Fruit fly (Drosophila melanogaster) whole organism, embryonic: ENCODE data around the gene fz.

Experiments
- ATbp ChIP-seq: fragments of 200-800 bp; sonication (Bioruptor generic); optimal IDR thresholded peaks from 2 replicates; lab custom pipeline; 2017; ENCODE audit warnings: missing biosample characterization, mild to moderate bottlenecking, missing genetic modification characterization, missing genetic modification reagents
- Atf6 ChIP-seq: fragments of 200-800 bp; sonication (Bioruptor generic); IDR thresholded peaks from 2 replicates; pipeline ENCODE4 v1.3.6; 2022; ENCODE audit warnings: missing biosample characterization, missing genetic modification characterization
- CG10959 ChIP-seq: fragments of 200-800 bp; sonication (Bioruptor generic); IDR thresholded peaks from 2 replicates; pipeline ENCODE4 v1.3.6; 2022; ENCODE audit warnings: missing biosample characterization, missing genetic modification characterization
- CG11560 ChIP-seq: fragments of 200-800 bp; sonication (Bioruptor generic); IDR thresholded peaks from 3 replicates; pipeline ENCODE4 v1.3.6; 2022; ENCODE audit warnings: missing biosample characterization, missing genetic modification characterization
- CG11695 ChIP-seq: fragments of 200-800 bp; sonication (Bioruptor generic); IDR thresholded peaks from 3 replicates; pipeline ENCODE4 v1.3.6; 2022; ENCODE audit warnings: missing biosample characterization, missing genetic modification characterization
- CG12104 ChIP-seq: fragments of 200-800 bp; sonication (Bioruptor generic); optimal IDR thresholded peaks from 3 replicates; lab custom pipeline; 2016; ENCODE audit warnings: missing biosample characterization, missing genetic modification characterization
- CG12659 ChIP-seq: fragments of 200-800 bp; sonication (Bioruptor generic); optimal IDR thresholded peaks from 3 replicates; lab custom pipeline; 2017; ENCODE audit warnings: mild to moderate bottlenecking, missing biosample characterization, missing genetic modification reagents, missing genetic modification characterization
- CG13894 ChIP-seq: fragments of 200-800 bp; sonication (Bioruptor generic); optimal IDR thresholded peaks from 3 replicates; lab custom pipeline; 2018; ENCODE audit warnings: missing biosample characterization, mild to moderate bottlenecking, missing genetic modification characterization, moderate library complexity
- CG14710 ChIP-seq: fragments of 200-800 bp; sonication (Bioruptor generic); optimal IDR thresholded peaks from 3 replicates; lab custom pipeline; 2019; ENCODE audit warnings: missing biosample characterization, mild to moderate bottlenecking, missing genetic modification characterization, moderate library complexity
- CG15514 ChIP-seq: fragments of 200-800 bp; sonication (Bioruptor generic); optimal IDR thresholded peaks from 3 replicates; lab custom pipeline; 2017; ENCODE audit warnings: missing biosample characterization, missing genetic modification characterization, mild to moderate bottlenecking, moderate library complexity, missing genetic modification reagents
- CG17612 ChIP-seq: fragments of 200-800 bp; sonication (Bioruptor generic); IDR thresholded peaks from 2 replicates; pipeline ENCODE4 v1.3.6; 2022; ENCODE audit warnings: missing biosample characterization, missing genetic modification characterization
- CG17912 ChIP-seq: fragments of 200-800 bp; sonication (Bioruptor generic); optimal IDR thresholded peaks from 2 replicates; lab custom pipeline; 2018; ENCODE audit warnings: missing biosample characterization, mild to moderate bottlenecking, missing genetic modification characterization
- CG18764 ChIP-seq: fragments of 200-800 bp; sonication (Bioruptor generic); optimal IDR thresholded peaks from 3 replicates; lab custom pipeline; 2016; ENCODE audit warnings: missing biosample characterization, missing genetic modification characterization
- CG2120 ChIP-seq: fragments of 200-800 bp; sonication (Bioruptor generic); optimal IDR thresholded peaks from 3 replicates; lab custom pipeline; 2016; ENCODE audit warnings: missing biosample characterization, missing genetic modification characterization
- CG30020 ChIP-seq: fragments of 200-800 bp; optimal IDR thresholded peaks from 2 replicates; lab custom pipeline; 2019; ENCODE audit warnings: missing biosample characterization, mild to moderate bottlenecking, missing genetic modification characterization, moderate library complexity
- CG32532 ChIP-seq: fragments of 200-800 bp; sonication (Bioruptor generic); IDR thresholded peaks from 2 replicates; pipeline ENCODE4 v1.3.6; 2022; ENCODE audit warnings: missing biosample characterization, missing genetic modification characterization
- CG32767 ChIP-seq: fragments of 200-800 bp; sonication (Bioruptor generic); IDR thresholded peaks from 2 replicates; pipeline ENCODE4 v1.3.6; 2022; ENCODE audit warnings: missing biosample characterization, missing genetic modification characterization
- CG3838 ChIP-seq: fragments of 200-800 bp; sonication (Bioruptor generic); optimal IDR thresholded peaks from 3 replicates; lab custom pipeline; 2016; ENCODE audit warnings: missing biosample characterization, missing genetic modification characterization
- CG4404 ChIP-seq: fragments of 200-800 bp; sonication (Bioruptor generic); IDR thresholded peaks from 2 replicates; pipeline ENCODE4 v1.3.6; 2022; ENCODE audit warnings: missing biosample characterization, missing genetic modification characterization
- CG4424 ChIP-seq: fragments of 200-800 bp; sonication (Bioruptor generic); optimal IDR thresholded peaks from 3 replicates; lab custom pipeline; 2016; ENCODE audit warnings: missing biosample characterization, missing genetic modification characterization
- CG4617 ChIP-seq: fragments of 200-800 bp; sonication (Bioruptor generic); optimal IDR thresholded peaks from 3 replicates; lab custom pipeline; 2016; ENCODE audit warnings: missing biosample characterization, missing genetic modification characterization, borderline replicate concordance
- CG5180 ChIP-seq: fragments of 200-800 bp; sonication (Bioruptor generic); optimal IDR thresholded peaks from 3 replicates; lab custom pipeline; 2017; ENCODE audit warnings: missing biosample characterization, missing genetic modification characterization, mild to moderate bottlenecking, moderate library complexity, missing genetic modification reagents
- CG8388 ChIP-seq: fragments of 200-800 bp; sonication (Bioruptor generic); optimal IDR thresholded peaks from 2 replicates; lab custom pipeline; 2019; ENCODE audit warnings: missing biosample characterization, mild to moderate bottlenecking, missing genetic modification characterization, moderate library complexity
- Dad ChIP-seq: fragments of 200-800 bp; sonication (Bioruptor generic); optimal IDR thresholded peaks from 3 replicates; lab custom pipeline; 2016; ENCODE audit warnings: missing biosample characterization, missing genetic modification characterization
- E2f2 ChIP-seq: fragments of 200-800 bp; sonication (Bioruptor generic); IDR thresholded peaks from 2 replicates; pipeline ENCODE4 v1.3.6; 2022; ENCODE audit warnings: missing biosample characterization, missing genetic modification characterization
- Ets97D ChIP-seq: fragments of 200-800 bp; sonication (Bioruptor generic); optimal IDR thresholded peaks from 3 replicates; lab custom pipeline; 2016; ENCODE audit warnings: missing biosample characterization, missing genetic modification characterization
- H15 ChIP-seq: fragments of 200-800 bp; sonication (Bioruptor generic); IDR thresholded peaks from 3 replicates; pipeline ENCODE4 v1.3.6; 2022; ENCODE audit warnings: missing biosample characterization, missing genetic modification characterization
- H2.0 ChIP-seq: fragments of 200-800 bp; sonication (Bioruptor generic); IDR thresholded peaks from 2 replicates; pipeline ENCODE4 v1.3.6; 2022; ENCODE audit warnings: missing biosample characterization, missing genetic modification characterization
- HHEX ChIP-seq: fragments of 200-800 bp; sonication (Bioruptor generic); optimal IDR thresholded peaks from 3 replicates; lab custom pipeline; 2017; ENCODE audit warnings: missing biosample characterization, mild to moderate bottlenecking, missing genetic modification characterization, missing genetic modification reagents
- NfI ChIP-seq: fragments of 200-800 bp; sonication (Bioruptor generic); optimal IDR thresholded peaks from 3 replicates; lab custom pipeline; 2018; ENCODE audit warnings: missing biosample characterization, mild to moderate bottlenecking, missing genetic modification characterization, moderate library complexity
- Optix ChIP-seq: fragments of 200-800 bp; sonication (Bioruptor generic); IDR thresholded peaks from 3 replicates; pipeline ENCODE4 v1.3.6; 2022; ENCODE audit warnings: missing biosample characterization, missing genetic modification characterization
- Pdp1 ChIP-seq, 2 experiments: fragments of 200-800 bp; sonication (Bioruptor generic); optimal IDR thresholded peaks; 3 replicates each; lab custom pipeline; 2016; ENCODE audit warnings: missing biosample characterization in 2 of 2, missing genetic modification characterization in 2 of 2, mild to moderate bottlenecking in 1 of 2, moderate library complexity in 1 of 2
- TFAM ChIP-seq: fragments of 200-800 bp; sonication (Bioruptor generic); optimal IDR thresholded peaks from 2 replicates; lab custom pipeline; 2017; ENCODE audit warnings: missing biosample characterization, missing genetic modification characterization, inconsistent platforms
- Usf ChIP-seq: fragments of 200-800 bp; sonication (Bioruptor generic); optimal IDR thresholded peaks from 2 replicates; lab custom pipeline; 2017; ENCODE audit warnings: missing genotype, missing biosample characterization, missing genetic modification characterization
- al ChIP-seq: fragments of 200-800 bp; sonication (Bioruptor generic); IDR thresholded peaks from 2 replicates; pipeline ENCODE4 v1.3.6; 2022; ENCODE audit warnings: missing biosample characterization, missing genetic modification characterization
- ato ChIP-seq: fragments of 200-800 bp; sonication (Bioruptor generic); IDR thresholded peaks from 2 replicates; pipeline ENCODE4 v1.3.6; 2022; ENCODE audit warnings: missing biosample characterization, missing genetic modification characterization; ENCODE audit not compliant: partially characterized antibody
- ci ChIP-seq: fragments of 200-800 bp; sonication (Bioruptor generic); IDR thresholded peaks from 3 replicates; pipeline ENCODE4 v1.3.6; 2022; ENCODE audit warnings: missing biosample characterization, missing genetic modification characterization
- danr ChIP-seq: fragments of 200-800 bp; sonication (Bioruptor generic); IDR thresholded peaks from 2 replicates; pipeline ENCODE4 v1.3.6; 2022; ENCODE audit warnings: missing biosample characterization, missing genetic modification characterization
- ewg ChIP-seq: fragments of 200-800 bp; sonication (Bioruptor generic); optimal IDR thresholded peaks from 3 replicates; lab custom pipeline; 2017; ENCODE audit warnings: mild to moderate bottlenecking, missing biosample characterization, missing genetic modification reagents, missing genetic modification characterization
- insv ChIP-seq, 2 experiments: fragments of 200-800 bp; sonication (Bioruptor generic); optimal IDR thresholded peaks; 3 replicates each; lab custom pipeline; 2016 to 2018; ENCODE audit warnings: missing biosample characterization in 2 of 2, missing genetic modification characterization in 2 of 2
- lmd ChIP-seq: fragments of 200-800 bp; sonication (Bioruptor generic); IDR thresholded peaks from 2 replicates; pipeline ENCODE4 v1.3.6; 2022; ENCODE audit warnings: missing biosample characterization, missing genetic modification characterization
- mirr ChIP-seq: fragments of 200-800 bp; sonication (Bioruptor generic); optimal IDR thresholded peaks from 3 replicates; lab custom pipeline; 2018; ENCODE audit warnings: missing biosample characterization, mild to moderate bottlenecking, missing genetic modification characterization
- mld ChIP-seq: fragments of 200-800 bp; sonication (Bioruptor generic); IDR thresholded peaks from 3 replicates; pipeline ENCODE4 v1.3.6; 2022; ENCODE audit warnings: missing biosample characterization, missing genetic modification characterization; ENCODE audit not compliant: partially characterized antibody
- ro ChIP-seq: fragments of 200-800 bp; sonication (Bioruptor generic); IDR thresholded peaks from 2 replicates; pipeline ENCODE4 v1.3.6; 2022; ENCODE audit warnings: missing biosample characterization, missing genetic modification characterization
- tna ChIP-seq: fragments of 200-800 bp; sonication (Bioruptor generic); IDR thresholded peaks from 2 replicates; pipeline ENCODE4 v1.3.6; 2022; ENCODE audit warnings: missing biosample characterization, missing genetic modification characterization; ENCODE audit not compliant: partially characterized antibody
- zf30C ChIP-seq: fragments of 200-800 bp; sonication (Bioruptor generic); optimal IDR thresholded peaks from 3 replicates; lab custom pipeline; 2018; ENCODE audit warnings: missing biosample characterization, mild to moderate bottlenecking, missing genetic modification characterization

The fz gene

dm6 chr3L:14262770-14263169 lies 11.4 kb upstream of the fz start (continued):
- TF ChIP-seq Ets97D (GFP tag; lab: Kevin White, UChicago) (peak; percentile 50), CG4424 (GFP tag; lab: Kevin White, UChicago) (no peak), ATbp (GFP tag; lab: Kevin White, UChicago) (no peak), mirr (no peak), ci (GFP tag; lab: Robert Waterston, UW) (0 out of 3 replicates have a peak, but pooled peaks have one; percentile 50), CG10959 (GFP tag; lab: Robert Waterston, UW) (0 out of 2 replicates have a peak, but pooled peaks have one; percentile 27), CG13894 (peak; percentile 12), tna (GFP tag; lab: Robert Waterston, UW) (no peak), CG17612 (no peak), CG3838 (GFP tag; lab: Kevin White, UChicago) (no peak)

dm6 chr3L:14272109-14273070 lies 1.8 kb upstream of the fz start:
- TF ChIP-seq CG12104 (GFP tag; lab: Kevin White, UChicago) (peak; percentile 69), ato (GFP tag; lab: Robert Waterston, UW) (no peak), CG2120 (GFP tag; lab: Kevin White, UChicago) (peak; percentile 63), mld (GFP tag; lab: Robert Waterston, UW) (no peak), CG17612 (no peak), insv (GFP tag; optimal IDR thresholded peaks at IDR 0.05; lab: Kevin White, UChicago) (peak in 1 of 2 experiments; percentile 36), E2f2 (peak; percentile 56; the same call in 1 of the 2 replicates), NfI (GFP tag; lab: Kevin White, UChicago) (peak; percentile 87), CG5180 (GFP tag; lab: Kevin White, UChicago) (peak; percentile 62), zf30C (GFP tag; lab: Kevin White, UChicago) (peak; percentile 66), Usf (GFP tag; lab: Kevin White, UChicago) (peak; percentile 89), CG32767 (GFP tag; lab: Robert Waterston, UW) (peak; percentile 65; the same call in 1 of the 2 replicates), ci (GFP tag; lab: Robert Waterston, UW) (peak; percentile 47; the same call in 1 of the 3 replicates), Atf6 (GFP tag; lab: Robert Waterston, UW) (peak; percentile 69), CG14710 (tag; lab: Kevin White, UChicago) (peak; percentile 95), TFAM (GFP tag; lab: Kevin White, UChicago) (no peak), H2.0 (peak; percentile 62), ewg (peak; percentile 87), H15 (GFP tag; lab: Robert Waterston, UW) (peak; percentile 66; the same call in 2 of the 3 replicates), CG32532 (peak; percentile 48; the same call in 1 of the 2 replicates), CG17912 (no peak), CG11560 (peak; percentile 33; the same call in 1 of the 3 replicates), Pdp1 (GFP tag; optimal IDR thresholded peaks at IDR 0.05; lab: Kevin White, UChicago) (peak in 1 of 2 experiments; percentile 42), Dad (GFP tag; lab: Kevin White, UChicago) (no peak), CG12659 (GFP tag; lab: Kevin White, UChicago) (peak; percentile 94), CG11695 (GFP tag; lab: Robert Waterston, UW) (peak; percentile 84), CG18764 (GFP tag; lab: Kevin White, UChicago) (peak; percentile 74), HHEX (GFP tag; lab: Kevin White, UChicago) (peak; percentile 83), ro (GFP tag; lab: Robert Waterston, UW) (no peak; the same call in 1 of the 2 replicates), danr (GFP tag; lab: Robert Waterston, UW) (peak; percentile 70), CG30020 (tag; lab: Kevin White, UChicago) (peak; percentile 73), lmd (GFP tag; lab: Robert Waterston, UW) (peak; percentile 87; the same call in 1 of the 2 replicates), CG4617 (GFP tag; lab: Kevin White, UChicago) (peak; percentile 52), CG4404 (GFP tag; lab: Robert Waterston, UW) (peak; percentile 54), al (GFP tag; lab: Robert Waterston, UW) (peak; percentile 48; the same call in 1 of the 2 replicates), CG15514 (GFP tag; lab: Kevin White, UChicago) (peak; percentile 55), CG8388 (GFP tag; lab: Kevin White, UChicago) (peak; percentile 93), Optix (no peak)
